Worm (Caenorhabditis elegans) whole organism, L3 larva: Measurements from ENCODE around the gene rexd-1.

Source experiments
- ama-1 ChIP-seq: fragments of 150-350 bp; optimal IDR thresholded peaks from 2 replicates; lab custom pipeline; 2018
- ceh-28 ChIP-seq: fragments of 150-350 bp; optimal IDR thresholded peaks from 2 replicates; lab custom pipeline; 2014; ENCODE audit warnings: missing biosample characterization, missing genetic modification reagents, missing genetic modification characterization
- ceh-9 ChIP-seq: sonication (generic microtip); optimal IDR thresholded peaks from 2 replicates; lab custom pipeline; 2018; ENCODE audit warnings: missing biosample characterization, missing genetic modification characterization
- egl-5 ChIP-seq: fragments of 150-350 bp; optimal IDR thresholded peaks from 2 replicates; lab custom pipeline; 2017; ENCODE audit warnings: missing biosample characterization, missing genetic modification reagents, missing genetic modification characterization, inconsistent platforms
- elt-1 ChIP-seq: fragments of 150-350 bp; optimal IDR thresholded peaks from 2 replicates; lab custom pipeline; 2014; ENCODE audit warnings: missing biosample characterization, missing genetic modification characterization
- elt-2 ChIP-seq: sonication (generic microtip); optimal IDR thresholded peaks from 2 replicates; lab custom pipeline; 2016; ENCODE audit warnings: missing genetic modification reagents, mild to moderate bottlenecking, missing genetic modification characterization, missing compliant biosample characterization
- eor-1 ChIP-seq, 2 experiments: fragments of 150-350 bp; optimal IDR thresholded peaks; 2 replicates each; lab custom pipeline; 2014 to 2018; ENCODE audit warnings: missing biosample characterization in 2 of 2, missing genetic modification characterization in 2 of 2
- fkh-10 ChIP-seq: sonication (generic microtip); optimal IDR thresholded peaks from 2 replicates; lab custom pipeline; 2017; ENCODE audit warnings: missing biosample characterization, missing genetic modification reagents, missing genetic modification characterization
- hmg-11 ChIP-seq: sonication (generic microtip); optimal IDR thresholded peaks from 2 replicates; lab custom pipeline; 2016; ENCODE audit warnings: missing genetic modification characterization, missing compliant biosample characterization
- lin-15B ChIP-seq: fragments of 150-350 bp; optimal IDR thresholded peaks from 2 replicates; lab custom pipeline; 2014; ENCODE audit warnings: missing biosample characterization, missing genetic modification characterization
- lin-39 ChIP-seq: fragments of 150-350 bp; optimal IDR thresholded peaks from 2 replicates; lab custom pipeline; 2018; ENCODE audit warnings: missing biosample characterization, missing genetic modification reagents, missing genetic modification characterization
- lsy-12 ChIP-seq: sonication (generic microtip); optimal IDR thresholded peaks from 2 replicates; lab custom pipeline; 2016; ENCODE audit warnings: mild to moderate bottlenecking, missing genetic modification characterization, missing compliant biosample characterization
- mdl-1 ChIP-seq: fragments of 150-350 bp; optimal IDR thresholded peaks from 2 replicates; lab custom pipeline; 2014; ENCODE audit warnings: missing biosample characterization, missing genetic modification characterization
- nfya-1 ChIP-seq: sonication (generic microtip); optimal IDR thresholded peaks from 2 replicates; lab custom pipeline; 2017; ENCODE audit warnings: missing genetic modification characterization, mild to moderate bottlenecking, missing compliant biosample characterization, antibody characterized with exemption, moderate library complexity; ENCODE audit not compliant: insufficient read depth
- nhr-11 ChIP-seq: fragments of 150-350 bp; optimal IDR thresholded peaks from 2 replicates; lab custom pipeline; 2014; ENCODE audit warnings: missing biosample characterization, missing genetic modification characterization
- nhr-12 ChIP-seq: fragments of 150-350 bp; optimal IDR thresholded peaks from 2 replicates; lab custom pipeline; 2014; ENCODE audit warnings: missing biosample characterization, missing genetic modification characterization
- nhr-23 ChIP-seq: fragments of 150-350 bp; optimal IDR thresholded peaks from 2 replicates; lab custom pipeline; 2014; ENCODE audit warnings: missing biosample characterization, missing genetic modification reagents, missing genetic modification characterization
- nhr-25 ChIP-seq: sonication (generic microtip); optimal IDR thresholded peaks from 2 replicates; lab custom pipeline; 2017; ENCODE audit warnings: missing biosample characterization, missing genetic modification characterization
- nhr-43 ChIP-seq: sonication (generic microtip); optimal IDR thresholded peaks from 2 replicates; lab custom pipeline; 2016; ENCODE audit warnings: mild to moderate bottlenecking, missing genetic modification characterization, missing compliant biosample characterization; ENCODE audit not compliant: poor library complexity, severe bottlenecking
- nhr-76 ChIP-seq: fragments of 150-350 bp; sonication (generic microtip); optimal IDR thresholded peaks from 5 replicates; lab custom pipeline; 2014; ENCODE audit warnings: missing biosample characterization, missing genetic modification characterization
- pha-4 ChIP-seq: fragments of 150-350 bp; optimal IDR thresholded peaks from 2 replicates; lab custom pipeline; 2014; ENCODE audit warnings: missing biosample characterization, missing genetic modification reagents, missing genetic modification characterization
- sea-2 ChIP-seq: fragments of 150-350 bp; sonication (generic microtip); optimal IDR thresholded peaks from 4 replicates; lab custom pipeline; 2014; ENCODE audit warnings: missing biosample characterization, missing genetic modification reagents, missing genetic modification characterization
- skn-1 ChIP-seq: fragments of 150-350 bp; optimal IDR thresholded peaks from 2 replicates; lab custom pipeline; 2014; ENCODE audit warnings: missing biosample characterization, missing genetic modification characterization
- snpc-4 ChIP-seq: fragments of 150-350 bp; optimal IDR thresholded peaks from 2 replicates; lab custom pipeline; 2014; ENCODE audit warnings: missing biosample characterization, missing genetic modification characterization
- tbx-2 ChIP-seq: sonication (generic microtip); optimal IDR thresholded peaks from 2 replicates; lab custom pipeline; 2016; ENCODE audit warnings: mild to moderate bottlenecking, missing genetic modification characterization, missing compliant biosample characterization
- unc-39 ChIP-seq: sonication (generic microtip); optimal IDR thresholded peaks from 4 replicates; lab custom pipeline; 2017; ENCODE audit warnings: missing biosample characterization, missing genetic modification characterization
- unc-62 ChIP-seq: fragments of 150-350 bp; sonication (generic microtip); optimal IDR thresholded peaks from 4 replicates; lab custom pipeline; 2014; ENCODE audit warnings: missing biosample characterization, missing genetic modification reagents, missing genetic modification characterization
- zag-1 ChIP-seq: fragments of 150-350 bp; optimal IDR thresholded peaks from 2 replicates; lab custom pipeline; 2014; ENCODE audit warnings: missing biosample characterization, missing genetic modification characterization
- ztf-11 ChIP-seq: fragments of 150-350 bp; optimal IDR thresholded peaks from 2 replicates; lab custom pipeline; 2014; ENCODE audit warnings: missing biosample characterization, missing genetic modification characterization

rexd-1 gene

DNA sequence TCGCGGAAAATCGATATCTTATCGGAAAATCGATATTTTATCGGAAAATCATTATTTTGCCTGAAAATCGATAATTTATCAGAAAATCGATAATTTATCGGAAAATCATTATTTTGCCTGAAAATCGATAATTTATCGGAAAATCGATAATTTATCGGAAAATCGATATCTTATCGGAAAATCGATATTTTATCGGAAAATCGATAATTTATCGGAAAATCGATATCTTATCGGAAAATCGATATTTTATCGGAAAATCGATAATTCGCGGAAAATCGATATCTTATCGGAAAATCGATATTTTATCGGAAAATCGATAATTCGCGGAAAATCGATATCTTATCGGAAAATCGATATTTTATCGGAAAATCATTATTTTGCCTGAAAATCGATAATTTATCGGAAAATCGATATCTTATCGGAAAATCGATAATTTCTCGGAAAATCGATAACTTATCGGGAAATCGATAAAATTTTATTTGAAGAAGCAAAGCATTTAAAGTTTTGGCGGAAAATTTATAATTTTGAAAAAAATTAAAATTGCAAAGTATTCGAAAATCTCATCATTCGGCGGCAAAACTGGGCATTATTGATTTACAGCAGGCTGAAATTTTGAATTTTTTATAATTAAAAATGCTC is 26.9 kb upstream of the rexd-1 start:
- peak; percentile 100 for TF ChIP-seq ceh-28 (tag; lab: Kevin White, UChicago)

DNA sequence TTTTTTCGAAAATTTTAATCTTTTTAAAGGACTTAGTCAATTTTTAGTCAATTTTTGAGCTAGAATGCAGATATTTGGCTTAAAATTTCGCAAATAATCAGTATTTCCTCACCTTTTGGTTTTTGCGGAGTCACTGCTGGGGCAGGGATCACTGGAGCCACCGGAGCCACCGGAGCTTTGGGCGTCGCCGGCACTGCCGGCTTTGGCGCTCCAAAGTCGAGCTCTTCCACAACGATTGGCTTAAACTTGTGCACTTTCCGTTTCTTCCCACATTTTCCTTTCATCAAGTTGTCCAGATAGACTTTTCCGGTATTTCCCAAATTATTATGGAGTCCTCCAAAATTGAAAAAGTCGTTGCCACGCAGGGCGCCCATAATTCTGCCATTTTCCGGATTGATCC is 20.0 kb upstream of the rexd-1 start:
- TF ChIP-seq nhr-25 (tag; lab: Kevin White, UChicago) (no peak), ztf-11 (tag; lab: Kevin White, UChicago) (no peak), eor-1 (tag; optimal IDR thresholded peaks at IDR 0.05; lab: Kevin White, UChicago) (no peak), elt-2 (tag; lab: Kevin White, UChicago) (no peak), lsy-12 (tag; lab: Kevin White, UChicago) (no peak), unc-62 (GFP tag; lab: Kevin White, UChicago) (no peak), ceh-9 (tag; lab: Kevin White, UChicago) (no peak), nhr-11 (no peak), tbx-2 (tag; lab: Kevin White, UChicago) (no peak), nhr-12 (tag; lab: Kevin White, UChicago) (no peak), skn-1 (no peak), fkh-10 (GFP tag; lab: Kevin White, UChicago) (no peak), lin-15B (no peak), nhr-76 (tag; lab: Kevin White, UChicago) (no peak), snpc-4 (tag; lab: Kevin White, UChicago) (no peak), ceh-28 (tag; lab: Kevin White, UChicago) (no peak)

DNA sequence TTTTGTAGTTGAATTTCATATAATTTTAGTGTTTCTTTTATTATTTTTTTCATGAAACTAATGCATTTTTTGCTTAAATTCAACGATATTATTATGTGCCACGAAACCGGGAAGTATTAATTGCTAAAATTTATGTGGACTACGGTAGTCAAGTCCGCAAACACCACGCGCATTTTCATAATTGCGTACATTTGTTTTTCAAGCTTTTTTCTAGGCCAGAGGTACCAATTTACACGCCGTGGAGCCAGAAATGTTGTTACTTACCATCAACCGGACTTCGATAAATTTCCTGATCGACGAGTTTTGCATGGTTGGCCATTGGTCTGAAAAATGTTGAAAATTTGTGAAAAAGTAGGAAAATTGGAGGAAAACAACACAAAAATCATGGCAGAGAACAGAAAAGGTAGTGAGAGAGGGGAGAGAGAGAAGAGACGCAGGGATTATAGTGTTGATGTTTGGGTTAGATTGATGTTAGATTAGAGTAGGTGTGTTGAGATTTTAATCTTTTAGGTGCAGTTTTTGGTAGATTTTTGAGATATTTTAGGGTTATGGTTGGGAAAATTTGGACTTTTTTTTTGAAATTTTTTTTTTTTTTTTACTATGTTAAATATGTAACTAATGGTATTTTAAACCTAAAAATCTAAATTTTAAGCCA is 16.2 kb upstream of the rexd-1 start, which contains the start of gene clp-4:
TSS of gene clp-4 (minus strand) at position 323 of the 655 bp plus-strand sequence.
- TF ChIP-seq ceh-28 (tag; lab: Kevin White, UChicago) (no peak), hmg-11 (tag; lab: Kevin White, UChicago) (no peak), nhr-23 (tag; lab: Kevin White, UChicago) (peak; percentile 33), elt-1 (peak; percentile 97), nhr-25 (tag; lab: Kevin White, UChicago) (peak; percentile 8)

DNA sequence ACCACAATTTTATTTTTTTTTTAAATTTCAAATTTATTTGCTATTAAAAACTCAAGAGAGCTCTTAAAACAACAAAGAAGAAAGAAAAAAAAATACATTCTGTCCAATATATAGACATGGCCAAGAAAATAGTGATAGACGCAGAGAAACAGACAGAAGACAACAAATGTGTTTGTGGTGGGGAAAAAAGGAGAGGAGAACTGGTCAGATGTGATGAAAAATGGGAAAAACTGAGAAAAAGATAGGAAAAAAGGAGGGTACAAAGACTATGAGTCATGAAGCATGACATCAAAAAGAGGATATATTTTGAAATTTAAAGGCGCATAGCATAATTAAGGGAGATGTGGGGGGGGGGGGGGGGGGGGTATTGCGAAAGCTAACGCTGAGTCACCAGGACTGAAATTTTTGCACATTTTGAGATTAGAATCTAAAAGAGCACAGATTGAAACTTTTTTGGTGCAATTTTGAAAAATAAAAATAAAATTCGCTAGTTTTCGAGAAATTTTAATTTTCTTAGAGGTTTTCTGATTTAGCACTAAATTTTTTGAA is 15.2 kb upstream of the rexd-1 start:
- no peak for TF ChIP-seq sea-2 (GFP tag; lab: Kevin White, UChicago)
- peak; percentile 60 for TF ChIP-seq nfya-1
- peak; percentile 19 for TF ChIP-seq lin-15B
- peak; percentile 35 for TF ChIP-seq lin-39 (tag; lab: Kevin White, UChicago)
- TF ChIP-seq pha-4 (tag; lab: Kevin White, UChicago) = peak; percentile 52
- TF ChIP-seq egl-5 (tag; lab: Kevin White, UChicago) = no peak
- no peak for TF ChIP-seq ama-1
- TF ChIP-seq snpc-4 (tag; lab: Kevin White, UChicago) = peak; percentile 41
- peak; percentile 22 for TF ChIP-seq elt-1
- TF ChIP-seq hmg-11 (tag; lab: Kevin White, UChicago) = peak; percentile 65

DNA sequence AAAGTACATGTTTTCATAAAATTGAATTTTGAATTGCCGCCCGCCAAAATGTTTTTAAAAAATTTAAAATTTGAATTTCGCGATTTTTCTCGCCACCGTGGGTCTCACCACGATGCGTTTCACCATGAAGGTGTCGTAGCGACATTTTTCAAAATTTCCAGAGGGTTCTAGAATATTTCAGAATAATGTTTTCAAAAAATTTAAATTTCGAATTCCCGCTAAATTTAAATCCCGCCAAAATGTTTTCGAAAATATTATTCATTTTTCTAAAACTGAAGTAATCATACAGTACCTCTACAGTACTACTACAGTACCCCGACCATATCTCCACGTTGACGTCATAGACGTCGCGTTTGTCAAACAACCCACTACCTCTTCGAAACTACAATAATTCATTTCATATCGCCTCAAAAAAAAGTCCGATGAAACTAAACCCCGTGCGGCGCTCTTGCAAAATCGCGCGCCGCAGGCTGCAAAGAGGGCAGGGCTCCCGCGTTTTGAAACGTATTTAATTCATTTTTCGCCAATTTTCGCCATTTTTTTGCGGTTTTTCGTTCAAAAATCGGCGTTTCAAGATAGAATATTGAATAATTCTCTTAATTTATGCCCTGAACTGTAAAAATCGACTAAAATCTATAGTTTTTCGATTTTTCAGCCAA is 9.9 kb upstream of the rexd-1 start, which contains the start of the genes pvf-1 and Y39A3CL.7:
TSS of gene pvf-1 (minus strand) at position 51 of the 659 bp plus-strand sequence.
TSS of gene Y39A3CL.7 (plus strand) at position 656 of the 659 bp plus-strand sequence.
- TF ChIP-seq mdl-1 (tag; lab: Kevin White, UChicago) (no peak), nhr-12 (tag; lab: Kevin White, UChicago) (no peak), nhr-11 (no peak), pha-4 (tag; lab: Kevin White, UChicago) (no peak), snpc-4 (tag; lab: Kevin White, UChicago) (no peak), zag-1 (no peak), nhr-43 (tag; lab: Kevin White, UChicago) (peak; percentile 43), nfya-1 (peak; percentile 42), hmg-11 (tag; lab: Kevin White, UChicago) (peak; percentile 84), ceh-28 (tag; lab: Kevin White, UChicago) (no peak), nhr-23 (tag; lab: Kevin White, UChicago) (no peak), lin-15B (no peak), unc-39 (tag; lab: Kevin White, UChicago) (no peak), elt-2 (tag; lab: Kevin White, UChicago) (peak; percentile 11)
